Fruit fly (Drosophila melanogaster) whole organism, pupa: ENCODE measurements around the gene CG43116.

Experiments used
- CG10348 ChIP-seq: fragments of 200-800 bp; sonication (Bioruptor generic); IDR thresholded peaks from 2 replicates; pipeline ENCODE4 v1.3.6; 2022; ENCODE audit warnings: missing biosample characterization, missing genetic modification characterization
- CG12605 ChIP-seq: fragments of 200-800 bp; sonication (Bioruptor generic); IDR thresholded peaks from 2 replicates; pipeline ENCODE4 v1.3.6; 2022; ENCODE audit warnings: missing biosample characterization, missing genetic modification characterization
- CG17806 ChIP-seq: fragments of 200-800 bp; sonication (Bioruptor generic); optimal IDR thresholded peaks from 2 replicates; lab custom pipeline; 2018; ENCODE audit warnings: missing biosample characterization, mild to moderate bottlenecking, missing genetic modification characterization, moderate library complexity
- CG4496 ChIP-seq: fragments of 200-800 bp; sonication (Bioruptor generic); IDR thresholded peaks from 3 replicates; pipeline ENCODE4 v1.3.6; 2022; ENCODE audit warnings: missing biosample characterization, missing genetic modification characterization
- CG8159 ChIP-seq: fragments of 200-800 bp; sonication (Bioruptor generic); optimal IDR thresholded peaks from 3 replicates; lab custom pipeline; 2018; ENCODE audit warnings: missing biosample characterization, mild to moderate bottlenecking, missing genetic modification characterization, moderate library complexity
- CG8301 ChIP-seq: fragments of 200-800 bp; sonication (Bioruptor generic); optimal IDR thresholded peaks from 2 replicates; lab custom pipeline; 2018; ENCODE audit warnings: missing biosample characterization, mild to moderate bottlenecking, missing genetic modification characterization
- D1 ChIP-seq: fragments of 200-800 bp; sonication (Bioruptor generic); optimal IDR thresholded peaks from 2 replicates; lab custom pipeline; 2018; ENCODE audit warnings: missing biosample characterization, mild to moderate bottlenecking, missing genetic modification characterization, moderate library complexity
- Ets98B ChIP-seq: fragments of 200-800 bp; sonication (Bioruptor generic); IDR thresholded peaks from 2 replicates; pipeline ENCODE4 v1.3.6; 2022; ENCODE audit warnings: missing biosample characterization, missing genetic modification characterization
- Pif1B ChIP-seq: fragments of 200-800 bp; sonication (Bioruptor generic); optimal IDR thresholded peaks from 3 replicates; lab custom pipeline; 2016; ENCODE audit warnings: missing biosample characterization, missing genetic modification characterization

DNA sequence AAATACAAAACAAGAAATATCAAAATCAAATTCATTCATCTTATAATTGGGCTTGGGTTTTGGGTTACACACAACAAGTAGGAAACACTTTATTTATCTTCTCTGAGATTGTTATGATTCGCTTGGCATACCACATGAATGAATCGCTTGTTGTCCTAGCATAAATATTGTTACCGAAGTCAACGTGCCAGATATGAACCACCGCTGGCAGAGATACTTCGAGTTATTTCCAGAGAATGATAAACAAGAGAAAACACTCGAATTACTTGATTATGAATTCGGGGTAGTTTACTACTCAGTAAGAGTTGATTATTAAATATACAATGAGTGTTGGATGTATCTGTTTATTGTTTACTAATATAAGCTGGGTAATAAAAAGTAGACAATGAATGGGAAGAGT lies 14.7 kb upstream of the CG43116 start:
- TF ChIP-seq CG10348 (GFP tag; lab: Robert Waterston, UW) (no peak), Pif1B (no peak), D1 (tag; lab: Kevin White, UChicago) (no peak), CG12605 (no peak), CG8159 (tag; lab: Kevin White, UChicago) (no peak), CG4496 (no peak), Ets98B (GFP tag; lab: Robert Waterston, UW) (no peak), CG8301 (tag; lab: Kevin White, UChicago) (no peak), CG17806 (no peak)
